Worm (Caenorhabditis elegans) whole organism, L2 larva: ENCODE measurements around the gene R08B4.3.

Experiments used
- Y55F3AM.14 ChIP-seq: fragments of 200-800 bp; sonication (Bioruptor generic); optimal IDR thresholded peaks from 2 replicates; lab custom pipeline; 2018; ENCODE audit warnings: mild to moderate bottlenecking, missing genetic modification characterization, missing compliant biosample characterization
- blmp-1 ChIP-seq: sonication (generic microtip); optimal IDR thresholded peaks from 2 replicates; lab custom pipeline; 2017; ENCODE audit warnings: missing genetic modification characterization, mild to moderate bottlenecking, missing compliant biosample characterization, antibody characterized with exemption, moderate library complexity; ENCODE audit not compliant: insufficient read depth
- elt-3 ChIP-seq: sonication (generic microtip); optimal IDR thresholded peaks from 2 replicates; lab custom pipeline; 2017; ENCODE audit warnings: missing biosample characterization, missing genetic modification characterization
- fos-1 ChIP-seq: fragments of 150-350 bp; optimal IDR thresholded peaks from 2 replicates; lab custom pipeline; 2014; ENCODE audit warnings: missing biosample characterization, missing genetic modification characterization
- nhr-12 ChIP-seq: fragments of 150-350 bp; optimal IDR thresholded peaks from 2 replicates; lab custom pipeline; 2014; ENCODE audit warnings: missing biosample characterization, missing genetic modification characterization
- nhr-25 ChIP-seq: fragments of 150-350 bp; sonication (generic microtip); optimal IDR thresholded peaks from 3 replicates; lab custom pipeline; 2014; ENCODE audit warnings: missing biosample characterization, missing genetic modification characterization
- sem-4 ChIP-seq: fragments of 150-350 bp; optimal IDR thresholded peaks from 2 replicates; lab custom pipeline; 2014; ENCODE audit warnings: missing biosample characterization, missing genetic modification reagents, missing genetic modification characterization
- snpc-4 ChIP-seq: fragments of 150-350 bp; optimal IDR thresholded peaks from 2 replicates; lab custom pipeline; 2014; ENCODE audit warnings: missing biosample characterization, missing genetic modification characterization
- ztf-11 ChIP-seq: sonication (generic microtip); optimal IDR thresholded peaks from 2 replicates; lab custom pipeline; 2017; ENCODE audit warnings: missing biosample characterization, missing genetic modification characterization

DNA sequence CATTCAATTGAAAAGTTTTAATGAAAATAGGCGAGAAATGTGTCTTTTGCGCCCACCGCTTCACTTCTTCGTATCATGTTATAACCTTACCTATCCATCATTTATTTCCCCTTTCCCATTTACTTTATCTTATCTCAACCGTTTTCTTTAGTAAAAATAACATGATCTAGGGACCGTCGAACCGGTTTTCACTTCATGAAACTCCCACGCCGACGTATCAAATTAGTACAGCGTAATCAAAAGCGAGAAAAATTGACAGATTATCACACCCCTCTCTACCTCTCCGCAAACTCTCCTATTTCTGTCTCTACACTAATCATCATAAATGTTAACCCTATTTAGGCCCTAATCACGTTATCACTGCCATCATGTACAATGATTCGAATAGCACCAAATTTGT is 16.2 kb upstream of the R08B4.3 start:
- TF ChIP-seq nhr-25 (tag; lab: Kevin White, UChicago): no peak
- no peak for TF ChIP-seq ztf-11 (tag; lab: Kevin White, UChicago)
- TF ChIP-seq elt-3 (tag; lab: Kevin White, UChicago): no peak
- TF ChIP-seq nhr-12 (tag; lab: Kevin White, UChicago): no peak
- no peak for TF ChIP-seq Y55F3AM.14 (GFP tag; lab: Kevin White, UChicago)
- no peak for TF ChIP-seq snpc-4 (tag; lab: Kevin White, UChicago)
- TF ChIP-seq blmp-1 (tag; lab: Kevin White, UChicago): peak; percentile 3
- no peak for TF ChIP-seq sem-4
- TF ChIP-seq fos-1: peak; percentile 7
